Fruit fly (Drosophila melanogaster) whole organism, adult: ENCODE results near the gene CG5214.

Experiments
- CG11617 ChIP-seq: fragments of 200-800 bp; sonication (Bioruptor generic); optimal IDR thresholded peaks from 2 replicates; lab custom pipeline; 2017; ENCODE audit warnings: mild to moderate bottlenecking, missing biosample characterization, missing genetic modification reagents, missing genetic modification characterization
- CG14711 ChIP-seq: fragments of 200-800 bp; sonication (Bioruptor generic); optimal IDR thresholded peaks from 2 replicates; lab custom pipeline; 2018; ENCODE audit warnings: missing biosample characterization, mild to moderate bottlenecking, missing genetic modification characterization, moderate library complexity
- CG33017 ChIP-seq: fragments of 200-800 bp; sonication (Bioruptor generic); optimal IDR thresholded peaks from 2 replicates; lab custom pipeline; 2018; ENCODE audit warnings: missing biosample characterization, mild to moderate bottlenecking, missing genetic modification characterization, moderate library complexity
- CG5204 ChIP-seq: fragments of 200-800 bp; sonication (Bioruptor generic); optimal IDR thresholded peaks from 2 replicates; lab custom pipeline; 2016; ENCODE audit warnings: missing biosample characterization, missing genetic modification characterization
- CG7101 ChIP-seq: fragments of 200-800 bp; sonication (Bioruptor generic); optimal IDR thresholded peaks from 2 replicates; lab custom pipeline; 2018; ENCODE audit warnings: missing biosample characterization, mild to moderate bottlenecking, missing genetic modification characterization, moderate library complexity
- Clk ChIP-seq: fragments of 200-800 bp; sonication (Bioruptor generic); optimal IDR thresholded peaks from 2 replicates; lab custom pipeline; 2017; ENCODE audit warnings: missing biosample characterization, missing genetic modification characterization
- Crg-1 ChIP-seq: fragments of 200-800 bp; sonication (Bioruptor generic); optimal IDR thresholded peaks from 2 replicates; lab custom pipeline; 2016; ENCODE audit warnings: missing biosample characterization, missing genetic modification characterization
- Hr96 ChIP-seq: fragments of 200-800 bp; sonication (Bioruptor generic); optimal IDR thresholded peaks from 2 replicates; lab custom pipeline; 2016; ENCODE audit warnings: missing biosample characterization, missing genetic modification characterization
- cic ChIP-seq: fragments of 200-800 bp; sonication (Bioruptor generic); optimal IDR thresholded peaks from 2 replicates; lab custom pipeline; 2017; ENCODE audit warnings: missing biosample characterization, mild to moderate bottlenecking, missing genetic modification characterization, moderate library complexity
- cnc ChIP-seq, 2 experiments: fragments of >200 bp; optimal IDR thresholded peaks; 2 replicates each; lab custom pipeline; 2017
- kay ChIP-seq: fragments of 200-800 bp; sonication (Bioruptor generic); peaks from one replicate; lab custom pipeline; 2016; ENCODE audit warnings: missing biosample characterization, missing genetic modification characterization, borderline replicate concordance
- toe ChIP-seq: fragments of 200-800 bp; sonication (Bioruptor generic); optimal IDR thresholded peaks from 2 replicates; lab custom pipeline; 2016; ENCODE audit warnings: missing biosample characterization, missing genetic modification characterization

DNA sequence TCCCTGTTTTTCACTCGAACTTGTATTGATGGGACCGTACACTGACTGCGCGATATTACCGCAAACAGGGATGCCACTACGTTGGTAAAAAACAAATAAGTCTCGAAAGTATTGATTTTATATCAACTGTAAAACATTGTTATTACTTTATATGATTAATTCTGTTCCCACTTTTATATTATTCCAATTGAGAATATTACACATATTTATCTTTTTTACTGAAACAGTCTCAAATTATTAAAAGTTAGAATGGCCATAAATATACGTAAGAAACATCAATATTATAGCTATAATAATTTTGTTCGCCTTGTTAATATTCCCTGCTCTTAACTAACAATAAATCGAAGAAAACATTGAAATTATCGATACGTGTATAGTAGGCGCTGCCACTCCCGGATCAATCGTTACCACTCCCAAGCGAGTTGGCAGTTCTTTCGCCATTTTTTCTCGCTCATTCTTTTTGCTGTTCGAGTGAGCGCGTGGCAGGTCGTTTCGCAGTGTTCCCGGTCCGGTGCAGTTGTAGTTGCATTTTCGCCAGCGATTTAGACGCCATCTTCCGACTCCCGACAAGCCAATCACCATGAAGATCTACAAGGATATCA lies 34.2 kb upstream of the CG5214 start, which contains the start of the genes SdhC and Tctp:
- TF ChIP-seq Clk (GFP tag; lab: Kevin White, UChicago) (no peak), cnc (optimal IDR thresholded peaks at IDR 0.05; lab: Kevin White, UChicago) (no peak), CG14711 (peak; percentile 36), CG11617 (GFP tag; lab: Kevin White, UChicago) (peak; percentile 90), CG33017 (tag; lab: Kevin White, UChicago) (peak; percentile 37), cic (GFP tag; lab: Kevin White, UChicago) (peak; percentile 69), Crg-1 (peak; percentile 33), CG5204 (GFP tag; lab: Kevin White, UChicago) (no peak), kay (GFP tag; lab: Kevin White, UChicago) (no peak), CG7101 (tag; lab: Kevin White, UChicago) (peak; percentile 68), toe (GFP tag; lab: Kevin White, UChicago) (peak; percentile 77), Hr96 (peak; percentile 77)
